Fruit fly (Drosophila melanogaster): ENCODE measurements around the gene elav.

The elav gene

DNA sequence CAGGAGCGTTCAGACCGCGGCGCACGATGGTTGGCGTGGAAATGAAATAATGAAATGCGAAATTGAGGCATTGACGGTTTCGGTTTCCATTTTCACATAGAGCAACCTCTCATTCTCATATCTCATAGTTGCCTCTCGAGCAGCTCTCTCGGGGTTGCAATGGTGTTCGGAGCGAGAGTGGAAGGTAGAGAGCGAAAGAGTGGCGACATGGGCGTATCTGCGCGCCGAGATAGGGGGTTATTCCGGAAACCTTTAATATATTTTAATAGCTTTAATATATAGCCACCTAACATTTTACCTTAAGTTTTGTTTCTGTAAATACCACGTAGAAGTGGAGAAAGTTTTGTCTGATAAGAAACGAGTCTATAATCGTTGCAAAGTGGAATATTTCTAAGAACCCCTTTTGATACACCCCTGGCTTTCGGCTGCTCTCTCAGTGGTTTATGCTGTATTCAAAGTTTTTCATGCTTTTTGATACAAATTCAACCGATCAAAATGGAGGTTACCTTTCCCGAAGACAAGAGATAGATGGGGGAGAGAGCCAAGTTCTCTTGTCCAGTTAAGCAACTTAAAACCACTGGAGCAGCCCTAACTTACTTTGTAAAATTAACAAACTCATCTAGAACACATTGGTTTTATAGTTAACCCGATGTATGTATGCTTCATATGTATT lies at the start of gene elav (continued):
- TF ChIP-seq danr (GFP tag; IDR thresholded peaks at IDR 0.05) (peak; percentile 97), CG15269 (tag; optimal IDR thresholded peaks at IDR 0.05) (peak; percentile 99), MBD-R2 (GFP tag; IDR thresholded peaks at IDR 0.05) (peak; percentile 98), rib (GFP tag; IDR thresholded peaks at IDR 0.05) (peak; percentile 97), dm (GFP tag; optimal IDR thresholded peaks at IDR 0.05) (peak; percentile 87), CG2889 (GFP tag; IDR thresholded peaks at IDR 0.05) (peak; percentile 95), eve (GFP tag; optimal IDR thresholded peaks at IDR 0.05) (peak in 1 of 2 experiments; percentile 80), CG6854 (GFP tag; optimal IDR thresholded peaks at IDR 0.05) (peak; percentile 99), Lim3 (GFP tag; IDR thresholded peaks at IDR 0.05) (peak; percentile 92), MTF-1 (GFP tag; optimal IDR thresholded peaks at IDR 0.05; ENCODE audit: borderline replicate concordance) (peak; percentile 94), mld (GFP tag; IDR thresholded peaks at IDR 0.05; ENCODE audit: partially characterized antibody) (no peak), TFAM (GFP tag; optimal IDR thresholded peaks at IDR 0.05) (peak; percentile 91), ac (GFP tag; optimal IDR thresholded peaks at IDR 0.05) (peak; percentile 98), CG16779 (GFP tag; IDR thresholded peaks at IDR 0.05) (peak; percentile 91), vvl (GFP tag; IDR thresholded peaks at IDR 0.05) (peak; percentile 99), sim (GFP tag; IDR thresholded peaks at IDR 0.05) (peak; percentile 94), hb (GFP tag; IDR thresholded peaks at IDR 0.05; ENCODE audit: partially characterized antibody) (no peak), CG2129 (GFP tag; IDR thresholded peaks at IDR 0.05; ENCODE audit: partially characterized antibody) (no peak), tup (GFP tag; optimal IDR thresholded peaks at IDR 0.05) (peak; percentile 92), CG12219 (GFP tag; optimal IDR thresholded peaks at IDR 0.05) (peak; percentile 98), pita (GFP tag; optimal IDR thresholded peaks at IDR 0.05) (no peak), E2f2 (GFP tag; IDR thresholded peaks at IDR 0.05) (peak; percentile 87), CG15479 (GFP tag; optimal IDR thresholded peaks at IDR 0.05) (peak; percentile 29), CG17829 (tag; optimal IDR thresholded peaks at IDR 0.05) (peak; percentile 99), pzg (GFP tag; optimal IDR thresholded peaks at IDR 0.05) (peak; percentile 22), Ssrp (tag; optimal IDR thresholded peaks at IDR 0.05) (peak; percentile 97), CG7963 (GFP tag; IDR thresholded peaks at IDR 0.05; ENCODE audit: partially characterized antibody) (no peak), CG8944 (GFP tag; optimal IDR thresholded peaks at IDR 0.05) (peak; percentile 96), Nf-YA (GFP tag; IDR thresholded peaks at IDR 0.05) (peak; percentile 95), Sry-β (GFP tag; optimal IDR thresholded peaks at IDR 0.05) (peak; percentile 61), CG12155 (GFP tag; optimal IDR thresholded peaks at IDR 0.05) (peak; percentile 97), tll (GFP tag; optimal IDR thresholded peaks at IDR 0.05) (peak; percentile 62), usp (GFP tag; optimal IDR thresholded peaks at IDR 0.05) (no peak), peb (GFP tag; IDR thresholded peaks at IDR 0.05) (peak; percentile 96), Eip74EF (GFP tag; optimal IDR thresholded peaks at IDR 0.05) (peak in 1 of 2 experiments; percentile 98), ara (GFP tag; IDR thresholded peaks at IDR 0.05) (peak; percentile 97), sens-2 (GFP tag; IDR thresholded peaks at IDR 0.05) (peak; percentile 94), CG12769 (tag; optimal IDR thresholded peaks at IDR 0.05) (peak; percentile 98), Doc3 (GFP tag; IDR thresholded peaks at IDR 0.05; ENCODE audit: partially characterized antibody) (0 out of 3 replicates have a peak, but pooled peaks have one; percentile 30), Nf-YC (tag; optimal IDR thresholded peaks at IDR 0.05) (peak; percentile 94), CG12104 (GFP tag; optimal IDR thresholded peaks at IDR 0.05) (peak; percentile 97), ewg (GFP tag; optimal IDR thresholded peaks at IDR 0.05) (peak; percentile 96), disco-r (GFP tag; optimal IDR thresholded peaks at IDR 0.05) (peak; percentile 89), Myb (GFP tag; optimal IDR thresholded peaks at IDR 0.05) (peak; percentile 84), Usf (GFP tag; optimal IDR thresholded peaks at IDR 0.05) (peak; percentile 98), HLH54F (GFP tag; optimal IDR thresholded peaks at IDR 0.05) (peak; percentile 97), Jarid2 (GFP tag; optimal IDR thresholded peaks at IDR 0.05) (peak; percentile 89), klu (GFP tag; IDR thresholded peaks at IDR 0.05) (peak; percentile 97), gro (GFP tag; optimal IDR thresholded peaks at IDR 0.05) (peak; percentile 97)

Data from whole organism, embryonic.